Worm (Caenorhabditis elegans) whole organism, L2 larva: ENCODE results near the gene nhr-53.

Experiments
- C34F6.9 ChIP-seq: fragments of 150-350 bp; optimal IDR thresholded peaks from 2 replicates; lab custom pipeline; 2014; ENCODE audit warnings: missing biosample characterization, missing genetic modification characterization
- F13H6.1 ChIP-seq: sonication (generic microtip); optimal IDR thresholded peaks from 2 replicates; lab custom pipeline; 2016; ENCODE audit warnings: missing genetic modification characterization, missing compliant biosample characterization
- R02D3.7 ChIP-seq: fragments of 150-350 bp; optimal IDR thresholded peaks from 2 replicates; lab custom pipeline; 2014; ENCODE audit warnings: missing biosample characterization, missing genetic modification characterization
- Y55F3AM.14 ChIP-seq: fragments of 200-800 bp; sonication (Bioruptor generic); optimal IDR thresholded peaks from 2 replicates; lab custom pipeline; 2018; ENCODE audit warnings: mild to moderate bottlenecking, missing genetic modification characterization, missing compliant biosample characterization
- ZK546.5 ChIP-seq: sonication (generic microtip); optimal IDR thresholded peaks from 2 replicates; lab custom pipeline; 2017; ENCODE audit warnings: missing biosample characterization, missing genetic modification characterization
- alr-1 ChIP-seq: fragments of 150-350 bp; optimal IDR thresholded peaks from 2 replicates; lab custom pipeline; 2014; ENCODE audit warnings: missing biosample characterization, missing genetic modification characterization
- aly-2 ChIP-seq: fragments of 150-350 bp; optimal IDR thresholded peaks from 2 replicates; lab custom pipeline; 2014; ENCODE audit warnings: missing biosample characterization, missing genetic modification characterization
- ama-1 ChIP-seq: fragments of 150-350 bp; optimal IDR thresholded peaks from 2 replicates; lab custom pipeline; 2018; ENCODE audit warnings: inconsistent platforms
- blmp-1 ChIP-seq: sonication (generic microtip); optimal IDR thresholded peaks from 2 replicates; lab custom pipeline; 2017; ENCODE audit warnings: missing genetic modification characterization, mild to moderate bottlenecking, missing compliant biosample characterization, antibody characterized with exemption, moderate library complexity; ENCODE audit not compliant: insufficient read depth
- ceh-16 ChIP-seq: fragments of 150-350 bp; optimal IDR thresholded peaks from 2 replicates; lab custom pipeline; 2014; ENCODE audit warnings: missing biosample characterization, missing genetic modification characterization
- crh-2 ChIP-seq: sonication (generic microtip); optimal IDR thresholded peaks from 2 replicates; lab custom pipeline; 2017; ENCODE audit warnings: missing biosample characterization, missing genetic modification characterization
- dmd-4 ChIP-seq: sonication (generic microtip); optimal IDR thresholded peaks from 2 replicates; lab custom pipeline; 2017; ENCODE audit warnings: missing biosample characterization, missing genetic modification characterization
- egl-27 ChIP-seq: sonication (generic microtip); optimal IDR thresholded peaks from 3 replicates; lab custom pipeline; 2017; ENCODE audit warnings: missing biosample characterization, missing genetic modification reagents, missing genetic modification characterization
- elt-1 ChIP-seq: fragments of 150-350 bp; optimal IDR thresholded peaks from 2 replicates; lab custom pipeline; 2014; ENCODE audit warnings: missing biosample characterization, missing genetic modification characterization
- elt-3 ChIP-seq: sonication (generic microtip); optimal IDR thresholded peaks from 2 replicates; lab custom pipeline; 2017; ENCODE audit warnings: missing biosample characterization, missing genetic modification characterization
- fos-1 ChIP-seq: fragments of 150-350 bp; optimal IDR thresholded peaks from 2 replicates; lab custom pipeline; 2014; ENCODE audit warnings: missing biosample characterization, missing genetic modification characterization
- gmeb-1 ChIP-seq: fragments of 150-350 bp; optimal IDR thresholded peaks from 2 replicates; lab custom pipeline; 2014; ENCODE audit warnings: missing biosample characterization, missing genetic modification characterization
- lin-13 ChIP-seq: fragments of 150-350 bp; optimal IDR thresholded peaks from 2 replicates; lab custom pipeline; 2014; ENCODE audit warnings: missing biosample characterization, missing genetic modification reagents, missing genetic modification characterization
- lsy-2 ChIP-seq, 2 experiments: fragments of 150-350 bp in 1 of 2; sonication (generic microtip) in 1 of 2; optimal IDR thresholded peaks; 2 replicates each; lab custom pipeline; 2014 to 2017; ENCODE audit warnings: missing biosample characterization in 2 of 2, missing genetic modification characterization in 2 of 2
- mab-5 ChIP-seq: fragments of 150-350 bp; optimal IDR thresholded peaks from 2 replicates; lab custom pipeline; 2014; ENCODE audit warnings: missing biosample characterization, missing genetic modification characterization
- mbf-1 ChIP-seq: sonication (generic microtip); optimal IDR thresholded peaks from 2 replicates; lab custom pipeline; 2017; ENCODE audit warnings: missing biosample characterization, missing genetic modification characterization
- mdl-1 ChIP-seq, 2 experiments: fragments of 150-350 bp in 1 of 2; sonication (generic microtip) in 1 of 2; optimal IDR thresholded peaks; 2 replicates each; lab custom pipeline; 2017; ENCODE audit warnings: missing biosample characterization in 2 of 2, missing genetic modification characterization in 2 of 2
- nhr-10 ChIP-seq: sonication (generic microtip); optimal IDR thresholded peaks from 2 replicates; lab custom pipeline; 2017; ENCODE audit warnings: missing biosample characterization, missing genetic modification characterization
- nhr-11 ChIP-seq: fragments of 150-350 bp; optimal IDR thresholded peaks from 2 replicates; lab custom pipeline; 2014; ENCODE audit warnings: missing biosample characterization, missing genetic modification characterization
- nhr-129 ChIP-seq: fragments of 150-350 bp; optimal IDR thresholded peaks from 2 replicates; lab custom pipeline; 2014; ENCODE audit warnings: missing biosample characterization, missing genetic modification characterization
- nhr-21 ChIP-seq: fragments of 150-350 bp; optimal IDR thresholded peaks from 2 replicates; lab custom pipeline; 2014; ENCODE audit warnings: missing biosample characterization, missing genetic modification characterization
- nhr-23 ChIP-seq: fragments of 150-350 bp; optimal IDR thresholded peaks from 2 replicates; lab custom pipeline; 2014; ENCODE audit warnings: missing biosample characterization, missing genetic modification reagents, missing genetic modification characterization
- nhr-237 ChIP-seq: fragments of 150-350 bp; optimal IDR thresholded peaks from 2 replicates; lab custom pipeline; 2014; ENCODE audit warnings: missing biosample characterization, missing genetic modification characterization
- nhr-25 ChIP-seq: fragments of 150-350 bp; sonication (generic microtip); optimal IDR thresholded peaks from 3 replicates; lab custom pipeline; 2014; ENCODE audit warnings: missing biosample characterization, missing genetic modification characterization
- nhr-6 ChIP-seq: fragments of 150-350 bp; optimal IDR thresholded peaks from 2 replicates; lab custom pipeline; 2014; ENCODE audit warnings: missing biosample characterization, missing genetic modification characterization
- nhr-77 ChIP-seq: fragments of 150-350 bp; optimal IDR thresholded peaks from 2 replicates; lab custom pipeline; 2014; ENCODE audit warnings: missing biosample characterization, missing genetic modification characterization
- sem-4 ChIP-seq: fragments of 150-350 bp; optimal IDR thresholded peaks from 2 replicates; lab custom pipeline; 2014; ENCODE audit warnings: missing biosample characterization, missing genetic modification reagents, missing genetic modification characterization
- skn-1 ChIP-seq: sonication (generic microtip); optimal IDR thresholded peaks from 2 replicates; lab custom pipeline; 2017; ENCODE audit warnings: missing biosample characterization, missing genetic modification characterization
- sma-9 ChIP-seq, 2 experiments: fragments of 150-350 bp in 1 of 2; sonication (generic microtip) in 1 of 2; optimal IDR thresholded peaks; 2 replicates each; lab custom pipeline; 2014 to 2016; ENCODE audit warnings: missing genetic modification characterization in 2 of 2, mild to moderate bottlenecking in 1 of 2, missing biosample characterization in 1 of 2, missing compliant biosample characterization in 1 of 2, missing genetic modification reagents in 1 of 2, moderate library complexity in 1 of 2
- snpc-4 ChIP-seq: fragments of 150-350 bp; optimal IDR thresholded peaks from 2 replicates; lab custom pipeline; 2014; ENCODE audit warnings: missing biosample characterization, missing genetic modification characterization
- unc-39 ChIP-seq: fragments of 150-350 bp; optimal IDR thresholded peaks from 2 replicates; lab custom pipeline; 2014; ENCODE audit warnings: missing biosample characterization, missing genetic modification characterization
- unc-55 ChIP-seq: fragments of 150-350 bp; sonication (generic microtip); optimal IDR thresholded peaks from 3 replicates; lab custom pipeline; 2014; ENCODE audit warnings: missing biosample characterization, missing genetic modification reagents, missing genetic modification characterization
- unc-62 ChIP-seq: fragments of 150-350 bp; optimal IDR thresholded peaks from 2 replicates; lab custom pipeline; 2014; ENCODE audit warnings: missing biosample characterization, missing genetic modification reagents, missing genetic modification characterization
- zag-1 ChIP-seq: fragments of 150-350 bp; optimal IDR thresholded peaks from 2 replicates; lab custom pipeline; 2014; ENCODE audit warnings: missing biosample characterization, missing genetic modification characterization
- ztf-1 ChIP-seq: fragments of 200-800 bp; sonication (Bioruptor generic); conservative IDR thresholded peaks from 2 replicates; pipeline ENCODE4 v1.3.6; 2022; ENCODE audit warnings: missing genetic modification characterization, missing compliant biosample characterization
- ztf-4 ChIP-seq: fragments of 150-350 bp; optimal IDR thresholded peaks from 2 replicates; lab custom pipeline; 2014; ENCODE audit warnings: missing biosample characterization, missing genetic modification characterization

Gene nhr-53

DNA sequence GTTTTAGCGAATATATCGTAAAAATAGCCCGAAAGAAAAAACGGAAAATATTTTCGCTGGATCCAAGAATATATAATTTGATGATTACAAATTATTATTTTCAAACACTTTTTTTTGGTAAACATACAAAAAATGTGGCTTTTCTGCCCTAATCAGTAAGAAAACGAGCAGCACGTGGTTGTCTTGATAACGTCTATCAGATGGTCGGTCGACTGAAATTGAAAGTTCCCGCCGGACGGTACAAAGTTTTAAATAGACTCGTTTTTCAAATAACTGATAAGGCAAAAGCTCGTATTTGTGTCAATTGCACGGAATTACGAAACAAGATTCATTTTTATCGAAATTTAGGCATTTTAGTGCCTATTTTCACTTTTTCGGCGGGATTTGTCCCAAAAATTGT lies 35.4 kb downstream of the nhr-53 start (continued):
- TF ChIP-seq sma-9 (GFP tag; optimal IDR thresholded peaks at IDR 0.05; lab: Kevin White, UChicago) (peak; percentile 85), sma-9 (tag; optimal IDR thresholded peaks at IDR 0.05; lab: Kevin White, UChicago) (no peak)

DNA sequence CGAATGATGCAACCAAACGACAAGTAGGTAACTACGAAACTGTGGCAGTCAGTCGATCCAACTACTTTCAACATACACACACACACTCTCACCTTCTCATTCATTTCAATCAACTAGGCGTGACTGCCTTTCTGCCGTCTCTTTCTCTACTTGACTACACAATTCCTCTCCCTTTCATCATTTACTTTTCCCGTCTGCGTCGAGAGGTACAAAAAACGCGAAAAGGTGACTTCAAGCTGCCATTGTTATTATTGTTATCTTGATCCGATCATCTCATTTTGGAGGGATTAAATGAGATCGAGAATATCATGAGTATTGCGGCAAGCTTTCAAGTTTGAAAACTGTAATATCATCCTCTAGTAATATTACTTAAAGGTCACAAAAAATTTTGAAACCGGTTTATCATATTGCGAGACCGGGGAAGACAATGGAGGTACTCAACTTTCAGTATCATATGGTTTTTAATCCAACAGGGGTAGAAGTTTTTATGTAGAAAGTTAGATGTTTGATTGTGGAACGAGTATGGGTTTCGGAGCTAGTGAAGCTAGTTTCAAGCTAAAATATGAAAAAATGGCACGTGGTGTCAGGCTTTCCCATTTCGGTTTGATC lies 38.0 kb downstream of the nhr-53 start:
- TF ChIP-seq nhr-129 (tag; lab: Kevin White, UChicago) (peak; percentile 93), ceh-16 (tag; lab: Kevin White, UChicago) (peak; percentile 45), nhr-23 (tag; lab: Kevin White, UChicago) (no peak), nhr-6 (tag; lab: Kevin White, UChicago) (peak; percentile 16), blmp-1 (tag; lab: Kevin White, UChicago) (peak; percentile 80), ZK546.5 (no peak), egl-27 (tag; lab: Kevin White, UChicago) (peak; percentile 5), fos-1 (tag; lab: Kevin White, UChicago) (peak; percentile 59), lsy-2 (tag; optimal IDR thresholded peaks at IDR 0.05; lab: Kevin White, UChicago) (peak in 1 of 2 experiments; percentile 33), sem-4 (tag; lab: Kevin White, UChicago) (peak; percentile 54), alr-1 (tag; lab: Kevin White, UChicago) (no peak), nhr-25 (tag; lab: Kevin White, UChicago) (peak; percentile 79), elt-1 (tag; lab: Kevin White, UChicago) (peak; percentile 26), skn-1 (no peak), F13H6.1 (peak; percentile 50), C34F6.9 (tag; lab: Kevin White, UChicago) (peak; percentile 25), ama-1 (lab: Kevin White, UChicago) (peak; percentile 53), crh-2 (peak; percentile 47), sma-9 (GFP tag; optimal IDR thresholded peaks at IDR 0.05; lab: Kevin White, UChicago) (peak; percentile 53), sma-9 (tag; optimal IDR thresholded peaks at IDR 0.05; lab: Kevin White, UChicago) (no peak), gmeb-1 (tag; lab: Kevin White, UChicago) (peak; percentile 15)

DNA sequence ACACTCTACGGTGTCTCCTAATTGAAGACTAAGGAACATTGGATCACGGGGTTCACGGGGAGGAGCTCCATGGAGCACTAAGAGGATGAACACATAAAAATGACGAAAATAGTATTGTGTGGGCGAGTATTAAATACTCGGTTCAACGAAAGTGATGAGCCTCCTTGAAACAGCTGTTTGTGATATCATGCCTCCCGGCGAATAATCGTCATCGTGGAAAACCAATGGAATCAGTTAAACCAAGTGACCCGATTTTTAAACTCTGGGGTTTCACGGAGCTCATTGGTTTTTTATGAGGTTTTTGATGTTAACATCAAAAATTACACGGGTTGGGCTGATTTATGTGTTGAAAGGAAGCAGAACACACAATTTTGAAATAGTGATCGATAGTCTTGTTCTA lies 40.6 kb downstream of the nhr-53 start:
- TF ChIP-seq nhr-10 (tag; lab: Kevin White, UChicago) (no peak), aly-2 (tag; lab: Kevin White, UChicago) (no peak), sma-9 (GFP tag; optimal IDR thresholded peaks at IDR 0.05; lab: Kevin White, UChicago) (peak; percentile 7), sma-9 (tag; optimal IDR thresholded peaks at IDR 0.05; lab: Kevin White, UChicago) (no peak), nhr-25 (tag; lab: Kevin White, UChicago) (no peak), ceh-16 (tag; lab: Kevin White, UChicago) (no peak), nhr-129 (tag; lab: Kevin White, UChicago) (peak; percentile 0), fos-1 (tag; lab: Kevin White, UChicago) (no peak), ztf-4 (tag; lab: Kevin White, UChicago) (no peak), mbf-1 (tag; lab: Kevin White, UChicago) (no peak), nhr-11 (tag; lab: Kevin White, UChicago) (no peak), sem-4 (tag; lab: Kevin White, UChicago) (peak; percentile 9), gmeb-1 (tag; lab: Kevin White, UChicago) (no peak), mab-5 (tag; lab: Kevin White, UChicago) (no peak)

DNA sequence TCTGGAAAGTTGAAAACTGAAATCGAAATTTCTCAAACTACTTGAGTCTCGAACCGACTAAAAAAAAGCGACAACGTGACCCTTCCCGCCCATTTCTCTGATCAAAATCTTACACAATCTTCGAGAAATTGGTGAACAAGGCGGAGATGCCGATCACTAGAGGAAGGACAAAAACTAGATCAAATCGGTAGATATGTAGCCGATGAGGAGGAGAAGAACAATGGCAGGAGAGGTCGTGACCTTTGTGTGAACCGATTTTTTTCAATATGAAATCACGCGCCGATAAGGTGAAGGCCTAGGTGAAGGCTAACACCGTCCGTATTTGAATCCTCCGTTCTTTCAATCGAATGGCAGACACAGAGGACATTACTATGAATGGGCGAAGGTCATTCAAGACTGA lies 41.2 kb downstream of the nhr-53 start:
- TF ChIP-seq C34F6.9 (tag; lab: Kevin White, UChicago) (no peak), ama-1 (lab: Kevin White, UChicago) (no peak), blmp-1 (tag; lab: Kevin White, UChicago) (peak; percentile 77), nhr-77 (tag; lab: Kevin White, UChicago) (no peak), ztf-1 (GFP tag; lab: Robert Waterston, UW) (no peak), lin-13 (GFP tag; lab: Kevin White, UChicago) (no peak), mbf-1 (tag; lab: Kevin White, UChicago) (no peak), fos-1 (tag; lab: Kevin White, UChicago) (no peak), snpc-4 (tag; lab: Kevin White, UChicago) (no peak), mdl-1 (tag; optimal IDR thresholded peaks at IDR 0.05; lab: Kevin White, UChicago) (no peak), aly-2 (tag; lab: Kevin White, UChicago) (no peak), gmeb-1 (tag; lab: Kevin White, UChicago) (no peak), nhr-11 (tag; lab: Kevin White, UChicago) (no peak), nhr-25 (tag; lab: Kevin White, UChicago) (peak; percentile 96), Y55F3AM.14 (no peak), skn-1 (no peak), unc-62 (GFP tag; lab: Kevin White, UChicago) (no peak), ZK546.5 (no peak), nhr-23 (tag; lab: Kevin White, UChicago) (peak; percentile 92), unc-55 (GFP tag; lab: Kevin White, UChicago) (no peak), mab-5 (tag; lab: Kevin White, UChicago) (no peak), alr-1 (tag; lab: Kevin White, UChicago) (no peak), nhr-10 (tag; lab: Kevin White, UChicago) (no peak), F13H6.1 (no peak), elt-3 (no peak), R02D3.7 (tag; lab: Kevin White, UChicago) (no peak), lsy-2 (tag; optimal IDR thresholded peaks at IDR 0.05; lab: Kevin White, UChicago) (no peak), elt-1 (tag; lab: Kevin White, UChicago) (peak; percentile 98), zag-1 (no peak), dmd-4 (tag; lab: Kevin White, UChicago) (no peak), unc-39 (tag; lab: Kevin White, UChicago) (no peak), nhr-21 (tag; lab: Kevin White, UChicago) (no peak), nhr-237 (tag; lab: Kevin White, UChicago) (no peak), crh-2 (no peak), egl-27 (tag; lab: Kevin White, UChicago) (peak; percentile 19), ztf-4 (tag; lab: Kevin White, UChicago) (no peak), sem-4 (tag; lab: Kevin White, UChicago) (peak; percentile 43)
